Worm (Caenorhabditis elegans) whole organism, dauer: ENCODE measurements around the gene ugt-55.

ENCODE experiments used
- unc-62 ChIP-seq: sonication (generic microtip); optimal IDR thresholded peaks from 2 replicates; lab custom pipeline; 2017; ENCODE audit warnings: missing biosample characterization, missing genetic modification reagents, missing genetic modification characterization

The ugt-55 gene

DNA sequence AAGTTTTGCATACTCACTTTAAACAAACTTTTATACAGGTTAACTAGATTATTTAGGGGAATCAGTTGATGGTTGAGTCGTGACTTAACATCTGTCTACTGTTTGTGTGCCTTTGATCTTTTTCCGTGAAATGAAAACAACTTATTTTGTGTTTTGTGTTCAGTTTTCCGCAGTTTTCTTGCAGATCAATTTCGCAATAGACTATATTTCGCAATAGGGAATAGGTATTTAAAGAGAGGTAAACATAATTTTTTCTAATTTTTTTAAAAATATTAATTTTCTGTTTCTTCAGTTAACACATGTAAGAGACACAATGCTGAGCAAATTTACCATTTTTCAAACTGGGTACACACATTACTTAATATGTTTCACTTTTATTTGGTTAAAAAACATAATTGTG is 4.9 kb downstream of the ugt-55 start, which contains the start of gene tbb-6:
Gene tbb-6 (plus strand): TSS at position 155 of the 400 bp plus-strand sequence.
- no peak for TF ChIP-seq unc-62 (GFP tag; lab: Kevin White, UChicago)

DNA sequence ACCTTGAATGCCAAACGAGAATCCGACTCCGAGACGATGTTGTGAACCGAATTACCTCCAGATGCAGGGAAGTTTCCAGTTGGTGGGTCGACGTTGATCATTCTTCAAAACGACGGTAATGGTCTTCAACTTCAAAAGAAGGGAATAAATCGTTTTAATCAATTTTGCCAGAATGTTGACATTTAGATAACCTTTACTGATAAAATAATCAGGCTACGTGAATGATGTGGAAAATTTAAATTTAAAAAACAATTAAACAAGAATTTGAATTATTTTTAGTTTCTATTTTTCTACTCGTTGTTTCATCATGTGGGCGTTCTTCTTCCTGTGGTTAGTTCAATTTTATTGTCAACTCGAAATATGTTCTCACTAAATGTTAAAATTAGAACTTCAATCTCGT is 7.2 kb downstream of the ugt-55 start, which contains the start of gene ssp-35:
Gene ssp-35 (minus strand): TSS at position 101 of the 400 bp plus-strand sequence.
- TF ChIP-seq unc-62 (GFP tag; lab: Kevin White, UChicago) = no peak

DNA sequence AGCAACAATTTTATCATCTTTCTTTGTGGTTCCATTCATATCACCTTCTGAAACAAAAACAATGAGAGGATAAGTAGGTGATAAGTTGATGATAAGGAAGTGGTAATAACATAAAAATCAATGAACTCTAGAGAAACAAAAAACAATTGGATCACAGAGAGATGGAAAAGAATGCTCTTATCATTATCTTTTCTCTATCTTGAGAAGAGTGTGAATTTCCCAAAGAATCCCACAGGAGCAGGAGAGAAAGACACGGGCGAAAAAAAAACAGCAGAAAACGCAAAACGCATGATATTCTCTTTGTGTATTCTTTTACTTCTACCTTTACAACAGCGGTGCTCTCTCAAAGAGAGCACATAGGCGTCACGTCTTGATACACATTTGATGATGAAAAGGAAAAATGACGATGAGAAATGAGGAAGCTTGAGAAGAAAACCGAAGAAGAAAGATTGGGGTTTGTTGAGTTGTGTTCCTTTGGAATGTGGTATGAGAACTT is 12.8 kb downstream of the ugt-55 start, which contains the start of gene twk-24:
Gene twk-24 (minus strand): TSS at position 51 of the 496 bp plus-strand sequence.
- TF ChIP-seq unc-62 (GFP tag; lab: Kevin White, UChicago) = no peak

DNA sequence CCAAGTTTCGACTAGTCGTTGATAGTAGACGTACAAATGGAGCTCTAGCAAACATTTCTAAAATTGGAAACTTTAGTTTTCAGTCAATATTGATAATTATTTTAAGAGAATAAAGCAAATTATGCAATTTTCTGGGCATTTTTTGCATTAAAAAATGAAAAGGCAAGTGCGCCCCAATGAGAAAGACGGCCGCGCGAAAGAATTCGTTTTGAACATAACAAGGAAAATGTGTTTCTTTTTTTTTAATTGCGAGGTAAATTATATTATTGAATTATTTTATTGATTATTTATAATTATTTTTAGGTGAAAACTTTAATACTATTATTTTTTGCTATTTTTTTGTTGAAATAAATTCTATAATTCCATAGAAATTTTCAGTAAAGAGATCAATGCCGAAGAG is 15.0 kb downstream of the ugt-55 start, which contains the start of the genes tsfm-1 and capg-2:
Gene tsfm-1 (minus strand): TSS at position 57 of the 400 bp plus-strand sequence.
Gene capg-2 (plus strand): TSS at position 379 of the 400 bp plus-strand sequence.
- TF ChIP-seq unc-62 (GFP tag; lab: Kevin White, UChicago) = no peak

DNA sequence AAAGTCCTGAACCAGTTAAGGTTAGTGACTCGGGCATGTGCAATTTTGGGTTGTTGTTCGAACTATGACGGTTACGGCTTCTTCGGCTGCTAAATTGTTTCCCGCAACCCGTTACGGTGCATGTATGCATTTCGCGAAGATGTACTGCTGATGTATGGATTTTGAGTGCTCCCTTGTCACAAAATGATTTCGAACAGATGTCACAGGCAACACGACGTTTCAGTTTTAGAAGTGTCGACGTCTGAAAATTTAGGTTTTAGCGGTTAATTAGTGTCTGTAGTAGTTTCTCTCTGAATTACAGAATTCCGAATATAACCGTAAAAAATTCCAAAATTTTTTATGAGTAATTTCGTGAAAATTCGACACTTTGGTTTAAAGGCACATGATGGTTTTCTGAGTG is 19.2 kb downstream of the ugt-55 start:
- TF ChIP-seq unc-62 (GFP tag; lab: Kevin White, UChicago) = no peak

DNA sequence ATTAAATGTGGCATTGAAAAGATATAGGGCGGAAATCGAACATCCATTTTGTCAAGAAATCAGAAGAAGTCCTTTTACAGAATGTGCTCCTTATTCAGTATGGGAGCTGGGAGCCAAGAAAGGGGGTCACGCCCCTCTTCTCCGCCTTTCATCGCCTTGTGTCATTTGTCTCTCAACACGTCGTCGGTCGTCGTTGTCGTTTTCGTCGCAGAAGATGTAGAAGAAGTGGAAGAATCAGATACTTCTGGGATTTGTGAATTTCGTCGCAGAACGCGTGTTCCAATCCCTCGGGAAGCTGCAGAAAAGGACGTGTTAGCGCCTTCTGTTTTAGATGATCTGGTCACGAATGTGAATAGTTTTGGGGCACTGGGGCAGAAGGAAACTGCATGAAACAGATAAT is 20.4 kb downstream of the ugt-55 start, which contains the start of gene bnc-1:
Gene bnc-1 (minus strand): TSS at position 101 of the 400 bp plus-strand sequence.
- TF ChIP-seq unc-62 (GFP tag; lab: Kevin White, UChicago) = no peak

DNA sequence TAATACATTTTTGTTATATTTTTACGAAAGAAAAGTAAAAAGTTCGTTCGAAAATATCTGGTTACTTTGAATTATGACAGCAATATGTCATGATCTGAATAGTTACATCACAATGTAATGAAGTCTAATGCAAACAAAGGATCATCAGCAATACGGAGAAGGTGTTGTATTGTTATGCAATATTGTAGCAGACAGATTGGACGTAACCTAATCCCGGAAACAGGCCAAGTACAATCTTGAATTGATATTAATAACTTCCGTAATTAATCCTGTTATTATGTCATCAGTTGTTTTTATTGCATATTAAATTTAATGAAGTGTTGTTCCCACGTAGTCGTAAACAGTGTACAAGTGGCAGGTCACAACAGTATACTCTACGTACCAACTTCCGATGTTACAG is 25.0 kb downstream of the ugt-55 start:
- no peak for TF ChIP-seq unc-62 (GFP tag; lab: Kevin White, UChicago)

DNA sequence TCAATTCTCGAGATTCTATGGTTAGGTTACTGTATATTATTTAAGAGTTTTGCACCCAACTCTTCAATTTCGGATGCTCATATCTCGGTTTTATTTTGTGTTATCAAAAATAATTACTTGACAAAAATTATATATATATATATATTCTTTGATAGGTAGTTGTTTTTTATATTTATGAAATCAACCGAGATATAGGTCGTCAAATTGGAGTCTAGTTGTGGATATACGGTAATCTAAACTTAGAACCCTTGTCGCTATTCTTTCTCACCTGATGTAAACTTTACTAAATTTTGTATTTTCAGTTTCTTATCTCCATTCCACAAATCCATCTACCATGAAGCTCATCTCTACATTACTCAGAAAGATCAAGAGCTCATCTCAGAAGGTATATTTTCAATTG is 26.7 kb downstream of the ugt-55 start, which contains the start of gene F55C5.10:
Gene F55C5.10 (plus strand): TSS at position 301 of the 400 bp plus-strand sequence.
- no peak for TF ChIP-seq unc-62 (GFP tag; lab: Kevin White, UChicago)

DNA sequence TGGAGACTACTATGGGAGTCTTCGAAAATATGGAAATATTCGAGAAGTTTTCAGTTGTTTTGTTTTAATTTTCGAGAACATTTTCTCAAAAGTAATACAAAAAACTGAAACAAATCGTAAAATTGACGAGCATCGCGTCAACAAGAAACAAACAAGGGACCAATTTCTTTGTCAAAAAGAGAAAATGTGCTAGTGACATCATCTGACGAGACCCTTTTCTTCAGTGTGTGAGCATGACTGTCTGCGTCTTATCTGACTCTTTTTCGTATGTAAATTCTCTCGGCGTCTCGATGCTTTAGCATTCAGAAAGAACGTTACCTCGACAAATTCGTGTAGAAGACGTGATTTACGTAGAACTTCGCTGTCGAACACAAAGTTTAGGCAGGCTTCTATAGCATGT is 31.2 kb downstream of the ugt-55 start:
- TF ChIP-seq unc-62 (GFP tag; lab: Kevin White, UChicago) = no peak

DNA sequence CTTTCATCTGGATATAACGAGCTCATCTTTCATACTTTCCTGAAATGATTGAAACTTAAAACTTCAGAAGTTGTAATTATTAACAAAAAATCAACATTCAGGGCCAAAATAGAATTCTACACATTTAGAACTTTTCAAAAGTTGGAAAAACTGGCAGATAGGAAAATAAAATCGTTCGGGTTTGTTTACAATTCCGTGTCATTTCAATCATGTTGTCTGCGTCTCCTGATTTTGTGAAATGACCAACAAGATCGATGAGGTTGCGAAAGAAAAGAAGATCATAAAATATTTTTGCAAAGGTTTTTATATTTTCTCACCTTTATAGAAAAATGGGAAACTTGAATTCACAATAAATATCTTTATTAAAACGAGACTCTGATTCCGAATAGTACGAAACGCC is 32.1 kb downstream of the ugt-55 start, which contains the start of gene rskd-1:
Gene rskd-1 (minus strand): TSS at position 39 of the 400 bp plus-strand sequence.
- TF ChIP-seq unc-62 (GFP tag; lab: Kevin White, UChicago) = no peak

DNA sequence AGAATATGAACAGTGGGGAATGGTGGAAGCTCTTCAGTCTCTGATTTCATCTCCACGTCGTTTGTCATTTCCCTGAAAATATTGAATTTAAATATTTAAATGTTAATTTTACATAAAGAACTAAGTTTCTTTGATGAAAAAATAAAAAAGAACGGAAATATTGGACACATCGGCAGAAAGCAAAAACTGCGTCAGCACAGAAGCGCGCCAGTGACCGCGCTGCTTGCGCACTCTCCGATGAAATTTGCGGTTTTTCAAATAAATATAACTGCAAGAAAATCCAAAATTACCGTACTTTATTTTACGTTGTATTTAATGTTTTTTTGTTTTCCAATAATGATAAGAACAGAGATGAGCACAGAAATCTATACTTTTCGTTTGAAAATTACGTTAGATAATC is 35.1 kb downstream of the ugt-55 start, which contains the start of the genes srpa-68 and srh-16:
Gene srpa-68 (minus strand): TSS at position 72 of the 400 bp plus-strand sequence.
Gene srh-16 (plus strand): TSS at position 275 of the 400 bp plus-strand sequence.
- TF ChIP-seq unc-62 (GFP tag; lab: Kevin White, UChicago) = no peak

DNA sequence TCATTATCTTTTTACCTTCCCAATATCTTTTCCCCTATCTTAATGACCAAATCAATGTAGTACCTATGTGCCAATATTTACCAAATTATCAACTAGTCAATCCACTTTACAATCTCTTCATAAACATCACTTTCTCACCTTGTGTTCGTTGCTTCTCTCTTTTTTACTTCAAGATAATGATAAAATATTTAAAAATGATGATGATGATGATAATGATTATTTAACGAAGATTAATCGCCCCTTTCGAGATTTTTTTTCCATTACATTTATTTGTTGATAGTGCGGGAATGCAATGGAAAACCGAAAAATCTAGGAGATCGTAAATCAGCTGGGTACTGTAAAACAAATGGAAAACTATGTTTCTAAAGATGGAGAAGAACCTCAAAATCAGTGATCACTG is 37.6 kb downstream of the ugt-55 start:
- no peak for TF ChIP-seq unc-62 (GFP tag; lab: Kevin White, UChicago)

DNA sequence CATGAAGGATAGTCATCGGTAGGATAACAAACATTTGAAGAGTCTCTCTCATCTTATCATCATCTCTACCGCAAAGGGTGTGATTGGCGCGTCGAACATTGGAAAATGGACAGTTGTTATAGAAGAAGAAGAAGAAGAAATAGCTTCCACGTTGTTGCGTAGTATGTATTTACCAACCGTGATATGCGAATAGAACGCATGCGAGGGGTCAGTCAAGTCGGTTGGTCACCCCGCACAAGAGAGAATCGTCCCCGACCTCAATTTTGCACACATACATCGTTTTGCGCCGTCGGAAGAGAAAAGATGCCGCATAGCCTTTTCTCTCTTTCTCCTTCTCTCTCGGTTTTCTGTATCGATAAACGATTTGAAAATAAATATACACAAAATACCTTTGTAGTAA is 38.5 kb downstream of the ugt-55 start:
- no peak for TF ChIP-seq unc-62 (GFP tag; lab: Kevin White, UChicago)

DNA sequence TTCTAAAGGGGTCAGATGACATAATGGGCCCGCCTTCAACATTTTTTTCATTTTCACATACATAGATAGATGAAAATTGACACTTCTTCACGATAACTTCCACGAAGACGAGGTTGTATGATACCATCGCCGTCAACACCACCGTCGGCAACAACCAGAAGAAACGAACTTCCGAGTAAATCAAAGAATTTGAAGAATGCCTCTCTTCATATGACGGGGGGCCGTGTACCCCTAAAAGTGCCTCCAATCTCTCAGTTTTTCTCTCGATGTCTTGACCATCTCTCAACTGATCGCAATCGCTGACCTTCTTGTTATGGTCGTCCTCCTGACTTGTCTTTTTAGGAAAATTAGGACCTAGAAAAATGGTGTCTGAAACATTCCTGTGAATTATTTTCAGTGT is 39.0 kb downstream of the ugt-55 start:
- TF ChIP-seq unc-62 (GFP tag; lab: Kevin White, UChicago) = no peak

DNA sequence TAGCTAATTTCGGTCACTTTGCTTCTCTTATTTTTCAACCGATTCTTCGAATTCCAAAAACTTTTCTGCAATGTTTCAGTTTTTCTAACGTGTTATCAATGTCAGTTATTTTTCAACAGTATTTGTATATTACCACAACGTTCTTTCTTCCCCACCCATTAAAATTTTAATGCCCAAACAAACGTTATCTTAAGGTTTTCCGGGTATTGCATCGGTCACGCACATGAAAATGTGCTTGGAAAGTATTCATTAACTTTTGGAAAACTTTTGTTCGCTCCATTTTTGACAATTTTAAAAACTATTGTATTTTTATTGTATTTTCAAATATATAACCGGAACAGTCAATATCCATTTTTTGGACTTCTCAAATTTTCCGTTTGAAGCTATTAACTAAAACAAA is 39.6 kb downstream of the ugt-55 start:
- no peak for TF ChIP-seq unc-62 (GFP tag; lab: Kevin White, UChicago)

DNA sequence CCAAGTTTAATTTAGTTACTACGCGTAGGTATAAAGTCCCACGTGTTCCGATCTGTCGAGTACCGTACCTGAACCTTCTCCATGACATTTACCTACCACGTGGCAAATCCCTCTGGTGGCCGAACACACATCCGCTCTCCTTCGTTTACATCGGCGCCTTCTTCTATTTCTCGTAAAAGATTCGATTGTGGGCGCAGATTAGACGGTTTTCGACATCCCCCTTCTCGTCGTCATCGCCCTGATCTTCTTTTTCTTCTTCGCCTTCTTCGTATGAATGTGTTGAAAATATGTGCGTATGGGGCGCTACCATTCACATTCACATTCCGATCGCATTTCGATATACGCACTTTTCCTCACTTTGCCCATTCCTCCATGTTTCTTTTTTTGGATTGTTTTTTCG is 40.3 kb downstream of the ugt-55 start:
- TF ChIP-seq unc-62 (GFP tag; lab: Kevin White, UChicago) = no peak

DNA sequence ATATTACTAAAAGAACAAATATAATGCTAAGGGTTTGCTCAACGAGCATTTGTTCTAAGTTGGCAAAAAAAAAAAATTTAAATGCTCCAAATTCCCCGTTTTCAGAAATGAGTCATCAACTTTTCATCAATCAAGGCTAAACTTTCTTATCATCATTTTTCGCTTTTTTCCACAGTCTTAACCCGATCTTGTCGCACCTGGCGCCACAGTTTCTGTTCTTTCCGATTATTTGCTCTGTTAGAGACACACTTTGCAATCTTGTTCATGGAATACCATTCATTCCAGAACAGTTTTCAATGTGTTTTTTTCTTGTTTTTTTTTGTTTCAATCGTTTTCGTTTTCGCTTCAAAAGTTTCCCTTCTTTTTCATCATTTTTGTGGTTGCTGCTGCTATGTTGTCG is 41.7 kb downstream of the ugt-55 start:
- TF ChIP-seq unc-62 (GFP tag; lab: Kevin White, UChicago) = no peak
